Worm (Caenorhabditis elegans) whole organism, early embryonic: ENCODE results near the gene ung-1.

Experiments
- ama-1 ChIP-seq: fragments of 150-350 bp; optimal IDR thresholded peaks from 2 replicates; lab custom pipeline; 2014
- ceh-13 ChIP-seq: fragments of 200-800 bp; sonication (Bioruptor generic); optimal IDR thresholded peaks from 2 replicates; lab custom pipeline; 2018; ENCODE audit warnings: mild to moderate bottlenecking, missing genetic modification characterization, missing compliant biosample characterization
- ets-7 ChIP-seq: sonication (generic microtip); optimal IDR thresholded peaks from 2 replicates; lab custom pipeline; 2016; ENCODE audit warnings: missing genotype, missing genetic modification characterization, missing compliant biosample characterization
- flt-1 ChIP-seq: fragments of 200-800 bp; sonication (Bioruptor generic); IDR thresholded peaks from 2 replicates; pipeline ENCODE4 v1.3.6; 2022; ENCODE audit warnings: missing genetic modification characterization, missing compliant biosample characterization
- sea-1 ChIP-seq: fragments of 200-800 bp; sonication (Bioruptor generic); conservative IDR thresholded peaks from 2 replicates; pipeline ENCODE4 v1.3.6; 2022; ENCODE audit warnings: missing genetic modification characterization, missing compliant biosample characterization
- tbx-37 ChIP-seq: fragments of 200-800 bp; sonication (Bioruptor generic); conservative IDR thresholded peaks from 2 replicates; pipeline ENCODE4 v1.3.6; 2022; ENCODE audit warnings: missing genetic modification reagents, missing genetic modification characterization, missing compliant biosample characterization

DNA sequence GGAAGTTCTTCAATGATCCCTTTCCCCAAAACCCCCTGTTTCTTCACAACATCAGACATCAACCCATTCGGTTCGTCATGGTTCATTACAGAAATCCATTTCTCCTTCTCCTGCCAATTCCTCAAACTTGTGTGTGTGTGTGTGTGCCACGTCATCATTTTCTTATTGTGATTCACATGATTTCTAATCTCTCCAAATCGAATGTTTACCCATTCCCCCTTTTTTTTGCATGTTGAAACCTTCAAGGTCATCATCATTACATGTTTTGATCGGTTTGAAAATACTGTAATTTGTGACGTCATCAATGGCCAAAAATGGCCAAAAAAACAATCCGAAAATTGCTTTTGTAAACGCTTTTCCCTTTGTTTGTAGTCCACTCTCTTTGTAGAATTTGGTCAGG is 35.9 kb upstream of the ung-1 start:
- TF ChIP-seq ama-1 (lab: Kevin White, UChicago) = no peak
- no peak for TF ChIP-seq ceh-13
- TF ChIP-seq tbx-37 (GFP tag; lab: Robert Waterston, UW) = no peak
- TF ChIP-seq flt-1 (GFP tag; lab: Robert Waterston, UW) = no peak
- no peak for TF ChIP-seq sea-1 (GFP tag; lab: Robert Waterston, UW)
- no peak for TF ChIP-seq ets-7 (tag; lab: Kevin White, UChicago)
